In genomic region chr3L:21388824-21389223, dm6 we compare ENCODE assay signal across 2 fruit fly cellular contexts.
A peak's percentile ranks its signal among the peaks of the same experiment; 100 is the strongest.
TF ChIP-seq lines count a peak whose summit lies in the region.

No protein-coding gene starts in this region.

TF ChIP-seq in whole organism, adult, 20 proteins besides CTCF, POLR2A, EP300 and RAD21:
- TF ChIP-seq tj (GFP tag; optimal IDR thresholded peaks at IDR 0.05; lab: Kevin White, UChicago) = peak; percentile 97
- no peak for TF ChIP-seq CG12768 (GFP tag; optimal IDR thresholded peaks at IDR 0.05; lab: Kevin White, UChicago)
- no peak for TF ChIP-seq CG7101 (tag; optimal IDR thresholded peaks at IDR 0.05; lab: Kevin White, UChicago)
TF ChIP-seq in whole organism, adult: peak in this region for 1.

TF ChIP-seq in whole organism, wandering third instar larva, 38 proteins besides CTCF, POLR2A, EP300 and RAD21:
- no peak for TF ChIP-seq Vsx2 (GFP tag; optimal IDR thresholded peaks at IDR 0.05; lab: Kevin White, UChicago; ENCODE audit: partially characterized antibody)
- TF ChIP-seq Dfd (GFP tag; optimal IDR thresholded peaks at IDR 0.05; lab: Kevin White, UChicago) = peak; percentile 0
